Fruit fly (Drosophila melanogaster) Kc167 (cell line): Measurements from ENCODE around the gene sog.

Experiments used
- h ChIP-seq: fragments of >200 bp; optimal IDR thresholded peaks from 3 replicates; lab custom pipeline; 2018; ENCODE audit warnings: missing external identifiers
- psq ChIP-seq: fragments of >200 bp; optimal IDR thresholded peaks from 2 replicates; lab custom pipeline; 2017; ENCODE audit warnings: missing external identifiers
- ttk ChIP-seq: sonication (Bioruptor generic); optimal IDR thresholded peaks from 2 replicates; lab custom pipeline; 2017; ENCODE audit warnings: missing external identifiers

dm6 chrX:15675294-15675693 lies 42.1 kb upstream of the sog start, which contains the start of gene CG12708:
- TF ChIP-seq psq (lab: Kevin White, UChicago) (no peak), h (lab: Kevin White, UChicago) (no peak), ttk (no peak)
